Fruit fly (Drosophila melanogaster) whole organism, embryonic: ENCODE results near the gene CG33282.

Experiments
- Bdp1 ChIP-seq: fragments of 200-800 bp; sonication (Bioruptor generic); optimal IDR thresholded peaks from 3 replicates; lab custom pipeline; 2016; ENCODE audit warnings: missing biosample characterization, missing genetic modification characterization
- CG12299 ChIP-seq: fragments of 200-800 bp; sonication (Bioruptor generic); optimal IDR thresholded peaks from 2 replicates; lab custom pipeline; 2018; ENCODE audit warnings: missing biosample characterization, mild to moderate bottlenecking, missing genetic modification characterization
- CG12659 ChIP-seq: fragments of 200-800 bp; sonication (Bioruptor generic); optimal IDR thresholded peaks from 3 replicates; lab custom pipeline; 2017; ENCODE audit warnings: mild to moderate bottlenecking, missing biosample characterization, missing genetic modification reagents, missing genetic modification characterization
- CG12744 ChIP-seq: fragments of 200-800 bp; sonication (Bioruptor generic); optimal IDR thresholded peaks from 2 replicates; lab custom pipeline; 2016; ENCODE audit warnings: missing biosample characterization, missing genetic modification characterization
- CG12942 ChIP-seq: fragments of 200-800 bp; sonication (Bioruptor generic); optimal IDR thresholded peaks from 3 replicates; lab custom pipeline; 2016; ENCODE audit warnings: missing biosample characterization, missing genetic modification characterization
- CG13296 ChIP-seq: fragments of 200-800 bp; sonication (Bioruptor generic); optimal IDR thresholded peaks from 3 replicates; lab custom pipeline; 2018; ENCODE audit warnings: missing biosample characterization, mild to moderate bottlenecking, missing genetic modification characterization
- CG13624 ChIP-seq: fragments of 200-800 bp; sonication (Bioruptor generic); optimal IDR thresholded peaks from 2 replicates; lab custom pipeline; 2016; ENCODE audit warnings: missing biosample characterization, missing genetic modification characterization
- CG14014 ChIP-seq: fragments of 200-800 bp; sonication (Bioruptor generic); IDR thresholded peaks from 2 replicates; pipeline ENCODE4 v1.3.6; 2022; ENCODE audit warnings: missing biosample characterization, missing genetic modification characterization
- CG1529 ChIP-seq: fragments of 200-800 bp; sonication (Bioruptor generic); optimal IDR thresholded peaks from 3 replicates; lab custom pipeline; 2018; ENCODE audit warnings: missing biosample characterization, missing genetic modification characterization
- CG17385 ChIP-seq: fragments of 200-800 bp; sonication (Bioruptor generic); optimal IDR thresholded peaks from 3 replicates; lab custom pipeline; 2018; ENCODE audit warnings: missing biosample characterization, mild to moderate bottlenecking, missing genetic modification characterization
- CG17612 ChIP-seq: fragments of 200-800 bp; sonication (Bioruptor generic); IDR thresholded peaks from 2 replicates; pipeline ENCODE4 v1.3.6; 2022; ENCODE audit warnings: missing biosample characterization, missing genetic modification characterization
- CG2712 ChIP-seq: fragments of 200-800 bp; optimal IDR thresholded peaks from 3 replicates; lab custom pipeline; 2019; ENCODE audit warnings: missing biosample characterization, mild to moderate bottlenecking, missing genetic modification characterization, moderate library complexity
- CG31224 ChIP-seq: fragments of 200-800 bp; sonication (Bioruptor generic); IDR thresholded peaks from 2 replicates; pipeline ENCODE4 v1.3.6; 2022; ENCODE audit warnings: missing biosample characterization, missing genetic modification characterization
- CG3281 ChIP-seq: fragments of 200-800 bp; sonication (Bioruptor generic); optimal IDR thresholded peaks from 3 replicates; lab custom pipeline; 2017; ENCODE audit warnings: missing biosample characterization, mild to moderate bottlenecking, missing genetic modification characterization
- CG34376 ChIP-seq: fragments of 200-800 bp; sonication (Bioruptor generic); optimal IDR thresholded peaks from 2 replicates; lab custom pipeline; 2018; ENCODE audit warnings: missing biosample characterization, mild to moderate bottlenecking, missing genetic modification characterization
- CG8388 ChIP-seq: fragments of 200-800 bp; sonication (Bioruptor generic); optimal IDR thresholded peaks from 2 replicates; lab custom pipeline; 2019; ENCODE audit warnings: missing biosample characterization, mild to moderate bottlenecking, missing genetic modification characterization, moderate library complexity
- CG9215 ChIP-seq: fragments of 200-800 bp; sonication (Bioruptor generic); IDR thresholded peaks from 2 replicates; pipeline ENCODE4 v1.3.6; 2022; ENCODE audit warnings: missing biosample characterization, missing genetic modification characterization
- CG9817 ChIP-seq: fragments of 200-800 bp; sonication (Bioruptor generic); optimal IDR thresholded peaks from 2 replicates; lab custom pipeline; 2018; ENCODE audit warnings: missing biosample characterization, mild to moderate bottlenecking, missing genetic modification characterization, moderate library complexity
- D19B ChIP-seq: fragments of 200-800 bp; sonication (Bioruptor generic); optimal IDR thresholded peaks from 2 replicates; lab custom pipeline; 2017; ENCODE audit warnings: missing biosample characterization, mild to moderate bottlenecking, missing genetic modification characterization
- Deaf1 ChIP-seq: fragments of 200-800 bp; optimal IDR thresholded peaks from 3 replicates; lab custom pipeline; 2019; ENCODE audit warnings: missing biosample characterization, mild to moderate bottlenecking, missing genetic modification characterization, moderate library complexity
- Gsc ChIP-seq: fragments of 200-800 bp; sonication (Bioruptor generic); IDR thresholded peaks from 2 replicates; pipeline ENCODE4 v1.3.6; 2022; ENCODE audit warnings: missing biosample characterization, missing genetic modification characterization
- H2.0 ChIP-seq: fragments of 200-800 bp; sonication (Bioruptor generic); IDR thresholded peaks from 2 replicates; pipeline ENCODE4 v1.3.6; 2022; ENCODE audit warnings: missing biosample characterization, missing genetic modification characterization
- Poxn ChIP-seq: fragments of 200-800 bp; sonication (Bioruptor generic); IDR thresholded peaks from 2 replicates; pipeline ENCODE4 v1.3.6; 2022; ENCODE audit warnings: missing biosample characterization, missing genetic modification characterization
- Ravus ChIP-seq: fragments of 200-800 bp; sonication (Bioruptor generic); IDR thresholded peaks from 2 replicates; pipeline ENCODE4 v1.3.6; 2022; ENCODE audit warnings: missing biosample characterization, missing genetic modification characterization
- Rfx ChIP-seq: fragments of 200-800 bp; sonication (Bioruptor generic); IDR thresholded peaks from 2 replicates; pipeline ENCODE4 v1.3.6; 2022; ENCODE audit warnings: missing biosample characterization, missing genetic modification characterization
- Scr ChIP-seq: fragments of 200-800 bp; sonication (Bioruptor generic); IDR thresholded peaks from 2 replicates; pipeline ENCODE4 v1.3.6; 2022; ENCODE audit warnings: missing biosample characterization, missing genetic modification characterization; ENCODE audit not compliant: partially characterized antibody
- Taf1 ChIP-seq: fragments of 200-800 bp; sonication (Bioruptor generic); IDR thresholded peaks from 2 replicates; pipeline ENCODE4 v1.3.6; 2022; ENCODE audit warnings: missing biosample characterization, missing genetic modification characterization
- Trl ChIP-seq, 3 experiments: fragments of >200 bp in 2 of 3; fragments of 200-800 bp in 1 of 3; sonication (Bioruptor generic) in 1 of 3; optimal IDR thresholded peaks; 2 replicates in 1 of 3; 3 replicates in 2 of 3; lab custom pipeline; 2016 to 2017; ENCODE audit warnings: missing biosample characterization in 1 of 3, missing genetic modification characterization in 1 of 3
- bbx ChIP-seq: fragments of 200-800 bp; sonication (Bioruptor generic); IDR thresholded peaks from 2 replicates; pipeline ENCODE4 v1.3.6; 2022; ENCODE audit warnings: missing biosample characterization, missing genetic modification characterization; ENCODE audit not compliant: partially characterized antibody
- caup ChIP-seq: fragments of 200-800 bp; sonication (Bioruptor generic); optimal IDR thresholded peaks from 3 replicates; lab custom pipeline; 2017; ENCODE audit warnings: missing biosample characterization, mild to moderate bottlenecking, missing genetic modification characterization, moderate library complexity; ENCODE audit not compliant: severe bottlenecking
- crp ChIP-seq, 2 experiments: fragments of 200-800 bp; sonication (Bioruptor generic); optimal IDR thresholded peaks; 2 replicates in 1 of 2; 3 replicates in 1 of 2; lab custom pipeline; 2017; ENCODE audit warnings: missing biosample characterization in 2 of 2, missing genetic modification characterization in 2 of 2, mild to moderate bottlenecking in 1 of 2, moderate library complexity in 1 of 2
- dmrt99B ChIP-seq: fragments of 200-800 bp; sonication (Bioruptor generic); optimal IDR thresholded peaks from 2 replicates; lab custom pipeline; 2018; ENCODE audit warnings: missing biosample characterization, mild to moderate bottlenecking, missing genetic modification characterization, moderate library complexity
- ems ChIP-seq: fragments of 200-800 bp; sonication (Bioruptor generic); optimal IDR thresholded peaks from 3 replicates; lab custom pipeline; 2016; ENCODE audit warnings: missing biosample characterization, missing genetic modification characterization
- fu2 ChIP-seq: fragments of 200-800 bp; sonication (Bioruptor generic); optimal IDR thresholded peaks from 2 replicates; lab custom pipeline; 2016; ENCODE audit warnings: missing biosample characterization, missing genetic modification characterization
- ham ChIP-seq: fragments of 200-800 bp; sonication (Bioruptor generic); IDR thresholded peaks from 2 replicates; pipeline ENCODE4 v1.3.6; 2022; ENCODE audit warnings: missing biosample characterization, missing genetic modification characterization
- insv ChIP-seq, 2 experiments: fragments of 200-800 bp; sonication (Bioruptor generic); optimal IDR thresholded peaks; 3 replicates each; lab custom pipeline; 2016 to 2018; ENCODE audit warnings: missing biosample characterization in 2 of 2, missing genetic modification characterization in 2 of 2
- inv ChIP-seq: fragments of 200-800 bp; sonication (Bioruptor generic); IDR thresholded peaks from 2 replicates; pipeline ENCODE4 v1.3.6; 2022; ENCODE audit warnings: missing biosample characterization, missing genetic modification characterization; ENCODE audit not compliant: partially characterized antibody
- jumu ChIP-seq: fragments of 200-800 bp; sonication (Bioruptor generic); optimal IDR thresholded peaks from 3 replicates; lab custom pipeline; 2016; ENCODE audit warnings: missing biosample characterization, missing genetic modification characterization
- mam ChIP-seq: fragments of 200-800 bp; sonication (Bioruptor generic); optimal IDR thresholded peaks from 3 replicates; lab custom pipeline; 2016; ENCODE audit warnings: missing biosample characterization, missing genetic modification characterization
- nerfin-1 ChIP-seq: fragments of 200-800 bp; sonication (Bioruptor generic); optimal IDR thresholded peaks from 3 replicates; lab custom pipeline; 2019; ENCODE audit warnings: missing biosample characterization, mild to moderate bottlenecking, missing genetic modification characterization, moderate library complexity
- prd ChIP-seq, 3 experiments: fragments of >200 bp in 2 of 3; fragments of 200-800 bp in 1 of 3; sonication (Bioruptor generic) in 1 of 3; optimal IDR thresholded peaks in 2 of 3; IDR thresholded peaks in 1 of 3; 2 replicates in 2 of 3; 3 replicates in 1 of 3; pipeline versions ENCODE4 v1.3.6 to Lab custom; 2017 to 2022; ENCODE audit warnings: missing biosample characterization in 1 of 3, missing genetic modification characterization in 1 of 3
- pros ChIP-seq: fragments of 200-800 bp; sonication (Bioruptor generic); optimal IDR thresholded peaks from 3 replicates; lab custom pipeline; 2019; ENCODE audit warnings: missing biosample characterization, mild to moderate bottlenecking, missing genetic modification characterization, moderate library complexity
- row ChIP-seq: fragments of 200-800 bp; sonication (Bioruptor generic); IDR thresholded peaks from 3 replicates; pipeline ENCODE4 v1.3.6; 2022; ENCODE audit warnings: missing biosample characterization, missing genetic modification characterization
- sc ChIP-seq, 3 experiments: fragments of >200 bp in 2 of 3; fragments of 200-800 bp in 1 of 3; sonication (Bioruptor generic) in 1 of 3; optimal IDR thresholded peaks; 2 replicates in 2 of 3; 3 replicates in 1 of 3; lab custom pipeline; 2017; ENCODE audit warnings: mild to moderate bottlenecking in 1 of 3, missing biosample characterization in 1 of 3, missing genetic modification characterization in 1 of 3, missing genetic modification reagents in 1 of 3
- sens-2 ChIP-seq: fragments of 200-800 bp; sonication (Bioruptor generic); IDR thresholded peaks from 2 replicates; pipeline ENCODE4 v1.3.6; 2022; ENCODE audit warnings: missing biosample characterization, missing genetic modification characterization
- sqz ChIP-seq: fragments of 200-800 bp; sonication (Bioruptor generic); optimal IDR thresholded peaks from 3 replicates; lab custom pipeline; 2018; ENCODE audit warnings: missing biosample characterization, mild to moderate bottlenecking, missing genetic modification characterization
- tna ChIP-seq: fragments of 200-800 bp; sonication (Bioruptor generic); IDR thresholded peaks from 2 replicates; pipeline ENCODE4 v1.3.6; 2022; ENCODE audit warnings: missing biosample characterization, missing genetic modification characterization; ENCODE audit not compliant: partially characterized antibody
- tup ChIP-seq: fragments of 200-800 bp; sonication (Bioruptor generic); optimal IDR thresholded peaks from 2 replicates; lab custom pipeline; 2016; ENCODE audit warnings: missing biosample characterization, mild to moderate bottlenecking, missing genetic modification characterization, moderate library complexity
- wdn ChIP-seq: fragments of 200-800 bp; sonication (Bioruptor generic); IDR thresholded peaks from 2 replicates; pipeline ENCODE4 v1.3.6; 2022; ENCODE audit warnings: missing biosample characterization, missing genetic modification characterization
- zfh2 ChIP-seq: fragments of 200-800 bp; sonication (Bioruptor generic); optimal IDR thresholded peaks from 2 replicates; lab custom pipeline; 2016; ENCODE audit warnings: missing biosample characterization, missing genetic modification characterization

Gene CG33282

dm6 chr2L:3373242-3373641, 45.5 kb downstream of the CG33282 start, which contains the start of gene GramD1B (continued):
- TF ChIP-seq caup (GFP tag; lab: Kevin White, UChicago) (no peak), CG9215 (GFP tag; lab: Robert Waterston, UW) (no peak), sqz (GFP tag; lab: Kevin White, UChicago) (no peak), sens-2 (GFP tag; lab: Robert Waterston, UW) (no peak), CG8388 (GFP tag; lab: Kevin White, UChicago) (no peak), CG3281 (GFP tag; lab: Kevin White, UChicago) (no peak), sc (optimal IDR thresholded peaks at IDR 0.05; lab: Kevin White, UChicago) (no peak), sc (GFP tag; optimal IDR thresholded peaks at IDR 0.05; lab: Kevin White, UChicago) (no peak), zfh2 (no peak), CG31224 (no peak), Taf1 (no peak), tup (GFP tag; lab: Kevin White, UChicago) (no peak), ham (GFP tag; lab: Robert Waterston, UW) (no peak), CG9817 (no peak), Bdp1 (GFP tag; lab: Kevin White, UChicago) (no peak), CG12744 (GFP tag; lab: Kevin White, UChicago) (no peak), CG14014 (GFP tag; lab: Robert Waterston, UW) (no peak), jumu (GFP tag; lab: Kevin White, UChicago) (no peak), Deaf1 (tag; lab: Kevin White, UChicago) (no peak), Gsc (no peak), mam (GFP tag; lab: Kevin White, UChicago) (no peak), ems (no peak), CG17612 (GFP tag; lab: Robert Waterston, UW) (no peak), CG34376 (GFP tag; lab: Kevin White, UChicago) (no peak), CG13296 (no peak), Poxn (GFP tag; lab: Robert Waterston, UW) (no peak), pros (GFP tag; lab: Kevin White, UChicago) (no peak), CG12659 (peak; percentile 56), CG2712 (tag; lab: Kevin White, UChicago) (peak; percentile 20), fu2 (peak; percentile 7), insv (GFP tag; optimal IDR thresholded peaks at IDR 0.05; lab: Kevin White, UChicago) (no peak), CG12942 (GFP tag; lab: Kevin White, UChicago) (no peak), D19B (GFP tag; lab: Kevin White, UChicago) (no peak), CG1529 (GFP tag; lab: Kevin White, UChicago) (no peak), nerfin-1 (tag; lab: Kevin White, UChicago) (no peak), CG13624 (GFP tag; lab: Kevin White, UChicago) (peak; percentile 24), crp (GFP tag; optimal IDR thresholded peaks at IDR 0.05; lab: Kevin White, UChicago) (no peak), dmrt99B (no peak), bbx (peak; percentile 59), inv (GFP tag; lab: Robert Waterston, UW) (no peak), CG12299 (tag; lab: Kevin White, UChicago) (peak; percentile 53), Scr (GFP tag; lab: Robert Waterston, UW) (no peak), H2.0 (GFP tag; lab: Robert Waterston, UW) (no peak), prd (optimal IDR thresholded peaks at IDR 0.05; lab: Kevin White, UChicago) (no peak), prd (GFP tag; IDR thresholded peaks at IDR 0.05; lab: Robert Waterston, UW) (0 out of 3 replicates have a peak, but pooled peaks have one; percentile 27), Trl (optimal IDR thresholded peaks at IDR 0.05; lab: Kevin White, UChicago) (no peak), Trl (GFP tag; optimal IDR thresholded peaks at IDR 0.05; lab: Kevin White, UChicago) (no peak), Rfx (GFP tag; lab: Robert Waterston, UW) (peak; percentile 52), wdn (GFP tag; lab: Robert Waterston, UW) (no peak), Ravus (GFP tag; lab: Robert Waterston, UW) (no peak), row (GFP tag; lab: Robert Waterston, UW) (no peak), tna (no peak), CG17385 (no peak)
